Worm (Caenorhabditis elegans): ENCODE measurements around the gene nrsn-1.

The nrsn-1 gene

ce11 chrV:3712192-3712591 lies 3.6 kb downstream of the nrsn-1 start (continued):
- TF ChIP-seq unc-130 (GFP tag; optimal IDR thresholded peaks at IDR 0.05) (no peak), C17E4.6 (GFP tag; IDR thresholded peaks at IDR 0.05) (no peak), athp-1 (tag; optimal IDR thresholded peaks at IDR 0.05) (peak; percentile 4), hrde-1 (tag; optimal IDR thresholded peaks at IDR 0.05; ENCODE audit: borderline replicate concordance) (no peak), lin-35 (GFP tag; optimal IDR thresholded peaks at IDR 0.05) (peak in 1 of 3 experiments; percentile 61), lag-1 (GFP tag; IDR thresholded peaks at IDR 0.05) (no peak), nfya-1 (tag; optimal IDR thresholded peaks at IDR 0.05; ENCODE audit: borderline replicate concordance, insufficient read depth) (no peak), madf-10 (tag; optimal IDR thresholded peaks at IDR 0.05) (peak; percentile 5), ztf-28 (GFP tag; IDR thresholded peaks at IDR 0.05) (no peak), T26A5.8 (tag; optimal IDR thresholded peaks at IDR 0.05) (no peak)

- TF ChIP-seq akir-1 (GFP tag; optimal IDR thresholded peaks at IDR 0.05) (peak; percentile 5), B0035.1 (tag; optimal IDR thresholded peaks at IDR 0.05) (no peak), nfya-2 (GFP tag; IDR thresholded peaks at IDR 0.05) (no peak)
These were observed 4.2 kb downstream of the nrsn-1 start for ce11 chrV:3711544-3711943.

ce11 chrV:3707560-3707959 lies 8.2 kb downstream of the nrsn-1 start:
- peak; percentile 29; the same call in 1 of the 2 replicates for TF ChIP-seq nfyb-1 (GFP tag; IDR thresholded peaks at IDR 0.05)

- no peak for TF ChIP-seq efl-1 (GFP tag; optimal IDR thresholded peaks at IDR 0.05)
- no peak for TF ChIP-seq ztf-3 (GFP tag; optimal IDR thresholded peaks at IDR 0.05)
- TF ChIP-seq T26A5.8 (tag; optimal IDR thresholded peaks at IDR 0.05) = no peak
- no peak for TF ChIP-seq egl-44 (GFP tag; IDR thresholded peaks at IDR 0.05)
- peak; percentile 75 for TF ChIP-seq zfh-2 (GFP tag; conservative IDR thresholded peaks at IDR 0.05)
- no peak for TF ChIP-seq mel-28 (tag; optimal IDR thresholded peaks at IDR 0.05; ENCODE audit: borderline replicate concordance)
- peak; percentile 6 for TF ChIP-seq akir-1 (GFP tag; optimal IDR thresholded peaks at IDR 0.05)
- no peak for TF ChIP-seq lin-26 (GFP tag; IDR thresholded peaks at IDR 0.05)
- TF ChIP-seq Y79H2A.3 (GFP tag; conservative IDR thresholded peaks at IDR 0.05) = no peak
- no peak for TF ChIP-seq B0336.3 (GFP tag; IDR thresholded peaks at IDR 0.05)
- peak; percentile 87; the same call in 1 of the 2 replicates for TF ChIP-seq egrh-3 (GFP tag; IDR thresholded peaks at IDR 0.05)
- TF ChIP-seq hsf-1 (GFP tag; IDR thresholded peaks at IDR 0.05) = no peak
These were observed 8.9 kb downstream of the nrsn-1 start for ce11 chrV:3706893-3707292.

DNA sequence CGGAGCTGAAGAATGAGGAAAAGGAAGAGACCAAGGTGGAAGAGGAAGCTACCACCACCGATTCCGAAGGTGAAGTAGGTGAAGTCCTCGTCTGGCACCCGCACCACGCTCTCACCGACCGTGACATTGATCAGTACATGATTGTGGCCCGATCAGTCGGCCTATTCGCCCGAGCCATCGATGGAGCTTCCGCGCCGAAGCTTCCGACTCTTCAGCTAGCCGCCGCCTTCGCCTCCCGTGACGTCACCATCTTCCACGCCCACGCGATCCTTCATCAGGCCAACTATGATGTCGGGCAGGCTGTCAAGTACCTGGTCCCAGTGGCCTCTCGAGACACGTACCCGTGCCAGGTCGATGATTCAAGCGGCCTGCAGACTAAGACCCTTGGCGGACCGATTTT lies 9.6 kb downstream of the nrsn-1 start:
- no peak for TF ChIP-seq tbx-9 (tag; optimal IDR thresholded peaks at IDR 0.05; ENCODE audit: borderline replicate concordance)
- TF ChIP-seq zfh-2 (GFP tag; conservative IDR thresholded peaks at IDR 0.05) = 0 out of 2 replicates have a peak, but pooled peaks have one; percentile 10
- no peak for TF ChIP-seq aptf-2 (GFP tag; conservative IDR thresholded peaks at IDR 0.05)
- TF ChIP-seq Y53F4B.3 (GFP tag; IDR thresholded peaks at IDR 0.05) = no peak
- peak; percentile 64; the same call in 1 of the 2 replicates for TF ChIP-seq egrh-3 (GFP tag; IDR thresholded peaks at IDR 0.05)
- TF ChIP-seq nfyb-1 (GFP tag; IDR thresholded peaks at IDR 0.05) = 0 out of 2 replicates have a peak, but pooled peaks have one; percentile 27

ce11 chrV:3704688-3705087 lies 11.1 kb downstream of the nrsn-1 start, which contains the start of gene lin-40:
lin-40 (plus strand) TSS chrV:3704988.
- TF ChIP-seq ceh-100 (GFP tag; IDR thresholded peaks at IDR 0.05) (no peak), F55B11.4 (tag; optimal IDR thresholded peaks at IDR 0.05; ENCODE audit: borderline replicate concordance, insufficient read depth) (no peak), atf-7 (tag; optimal IDR thresholded peaks at IDR 0.05) (no peak), F22D6.2 (tag; optimal IDR thresholded peaks at IDR 0.05) (no peak), aptf-2 (GFP tag; conservative IDR thresholded peaks at IDR 0.05) (no peak), unc-130 (GFP tag; optimal IDR thresholded peaks at IDR 0.05) (no peak), ztf-28 (GFP tag; IDR thresholded peaks at IDR 0.05) (no peak), ceh-40 (GFP tag; IDR thresholded peaks at IDR 0.05) (no peak), Y95B8A.8 (GFP tag; IDR thresholded peaks at IDR 0.05) (no peak), zfh-2 (GFP tag; conservative IDR thresholded peaks at IDR 0.05) (no peak), ztf-25 (GFP tag; IDR thresholded peaks at IDR 0.05) (no peak), T07F8.4 (tag; optimal IDR thresholded peaks at IDR 0.05) (no peak), tbx-9 (tag; optimal IDR thresholded peaks at IDR 0.05; ENCODE audit: borderline replicate concordance) (no peak), Y79H2A.3 (GFP tag; conservative IDR thresholded peaks at IDR 0.05) (no peak), tlf-1 (GFP tag; optimal IDR thresholded peaks at IDR 0.05) (no peak), gei-17 (GFP tag; optimal IDR thresholded peaks at IDR 0.05) (no peak), Y53F4B.3 (GFP tag; IDR thresholded peaks at IDR 0.05) (no peak)
